Fruit fly (Drosophila melanogaster): Measurements from ENCODE around the gene CG17272.

The CG17272 gene

dm6 chr3R:20821815-20822375 lies 2.1 kb downstream of the CG17272 start, which contains the start of the genes CG17271 and RpS20 (continued):
- TF ChIP-seq CG32772 (GFP tag; IDR thresholded peaks at IDR 0.05) (peak; percentile 87), Abd-B (GFP tag; optimal IDR thresholded peaks at IDR 0.05) (peak; percentile 89), CG8281 (tag; optimal IDR thresholded peaks at IDR 0.05) (peak; percentile 72), CG4854 (GFP tag; optimal IDR thresholded peaks at IDR 0.05) (peak; percentile 89), HLH54F (GFP tag; optimal IDR thresholded peaks at IDR 0.05) (peak; percentile 95), CrebB (tag; optimal IDR thresholded peaks at IDR 0.05) (peak; percentile 68), CG1529 (GFP tag; optimal IDR thresholded peaks at IDR 0.05) (peak; percentile 76), Nf-YA (GFP tag; IDR thresholded peaks at IDR 0.05) (peak; percentile 43; the same call in 1 of the 2 replicates), Atf-2 (GFP tag; optimal IDR thresholded peaks at IDR 0.05) (peak; percentile 91), CG6254 (GFP tag; optimal IDR thresholded peaks at IDR 0.05) (peak; percentile 100), z (GFP tag; IDR thresholded peaks at IDR 0.05) (no peak), CG42726 (GFP tag; IDR thresholded peaks at IDR 0.05; ENCODE audit: partially characterized antibody) (no peak), CG13287 (GFP tag; IDR thresholded peaks at IDR 0.05; ENCODE audit: partially characterized antibody) (peak; percentile 36), grn (GFP tag; optimal IDR thresholded peaks at IDR 0.05) (peak; percentile 72), CG14014 (GFP tag; IDR thresholded peaks at IDR 0.05) (peak; percentile 92), kni (GFP tag; optimal IDR thresholded peaks at IDR 0.05) (peak; percentile 63), Hr51 (GFP tag; optimal IDR thresholded peaks at IDR 0.05) (peak; percentile 85 to 92), Doc3 (GFP tag; IDR thresholded peaks at IDR 0.05; ENCODE audit: partially characterized antibody) (no peak), gcm (GFP tag; optimal IDR thresholded peaks at IDR 0.05) (peak; percentile 87), nerfin-1 (tag; optimal IDR thresholded peaks at IDR 0.05) (peak; percentile 83), h (optimal IDR thresholded peaks at IDR 0.05) (no peak), tll (GFP tag; optimal IDR thresholded peaks at IDR 0.05) (peak; percentile 14 to 67), lab (GFP tag; optimal IDR thresholded peaks at IDR 0.05) (peak; percentile 94), vfl (GFP tag; optimal IDR thresholded peaks at IDR 0.05) (peak; percentile 91), CG3838 (GFP tag; optimal IDR thresholded peaks at IDR 0.05) (peak; percentile 56), ara (GFP tag; IDR thresholded peaks at IDR 0.05) (peak; percentile 84), CG4360 (GFP tag; IDR thresholded peaks at IDR 0.05) (peak; percentile 49), Rfx (GFP tag; IDR thresholded peaks at IDR 0.05) (peak; percentile 92), CG13775 (GFP tag; optimal IDR thresholded peaks at IDR 0.05) (peak; percentile 94), CG7271 (tag; optimal IDR thresholded peaks at IDR 0.05) (peak; percentile 59), ap (GFP tag; IDR thresholded peaks at IDR 0.05) (peak; percentile 81), sisA (GFP tag; IDR thresholded peaks at IDR 0.05) (peak; percentile 92), sens-2 (GFP tag; IDR thresholded peaks at IDR 0.05) (peak; percentile 50), tio (GFP tag; optimal IDR thresholded peaks at IDR 0.05) (peak; percentile 86), Vsx1 (GFP tag; optimal IDR thresholded peaks at IDR 0.05) (peak; percentile 30), Gsc (GFP tag; IDR thresholded peaks at IDR 0.05) (no peak), Xbp1 (GFP tag; optimal IDR thresholded peaks at IDR 0.05) (peak; percentile 96), BtbVII (GFP tag; optimal IDR thresholded peaks at IDR 0.05) (peak; percentile 76), CG17359 (tag; optimal IDR thresholded peaks at IDR 0.05) (peak; percentile 87), CG14710 (tag; optimal IDR thresholded peaks at IDR 0.05) (peak; percentile 96), Fer1 (GFP tag; optimal IDR thresholded peaks at IDR 0.05) (peak; percentile 90), CG12744 (GFP tag; optimal IDR thresholded peaks at IDR 0.05) (peak; percentile 88), wdn (GFP tag; IDR thresholded peaks at IDR 0.05) (peak; percentile 80), CG10267 (tag; optimal IDR thresholded peaks at IDR 0.05) (peak; percentile 88), CG12769 (tag; optimal IDR thresholded peaks at IDR 0.05) (peak; percentile 93), Meics (GFP tag; optimal IDR thresholded peaks at IDR 0.05) (peak; percentile 88), Dip2 (GFP tag; IDR thresholded peaks at IDR 0.05) (0 out of 2 replicates have a peak, but pooled peaks have one; percentile 54), CG1792 (GFP tag; optimal IDR thresholded peaks at IDR 0.05) (peak; percentile 94), ro (GFP tag; IDR thresholded peaks at IDR 0.05) (peak; percentile 72), psq (GFP tag; optimal IDR thresholded peaks at IDR 0.05) (peak; percentile 72)
